ENCODE assay signal across 2 fruit fly cellular contexts in the genomic region with DNA sequence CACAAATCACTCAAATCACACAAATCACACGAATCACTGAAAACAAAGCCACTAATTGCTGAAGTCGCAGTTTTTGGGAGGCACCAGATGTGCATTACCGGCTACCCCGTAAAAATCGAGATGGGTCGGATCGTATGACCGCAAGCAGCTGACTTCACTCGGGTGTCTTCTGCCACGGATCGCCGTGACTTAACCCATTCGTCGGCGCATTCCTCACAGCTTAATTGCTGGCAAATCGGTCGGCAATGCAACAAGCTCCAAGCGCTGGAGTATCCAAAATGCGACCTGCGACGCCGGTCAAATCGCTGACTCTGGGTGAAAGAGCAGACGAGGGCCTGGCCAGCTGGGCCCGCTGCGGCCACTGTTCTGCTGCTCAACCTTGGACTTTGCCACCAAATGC.
TF ChIP-seq lines count a peak whose summit lies in the region.

No protein-coding gene starts in this region.

- no peak for TF ChIP-seq CTCF in whole organism, embryonic (GFP tag; optimal IDR thresholded peaks at IDR 0.05; lab: Kevin White, UChicago)

TF ChIP-seq in whole organism, adult, 20 proteins besides CTCF, POLR2A, EP300 and RAD21:
- TF ChIP-seq tj (GFP tag; optimal IDR thresholded peaks at IDR 0.05; lab: Kevin White, UChicago) (peak; percentile 94), Mnt (GFP tag; optimal IDR thresholded peaks at IDR 0.05; lab: Kevin White, UChicago) (no peak)

TF ChIP-seq in whole organism, embryonic, 481 proteins besides CTCF, POLR2A, EP300 and RAD21:
- TF ChIP-seq Deaf1 (tag; optimal IDR thresholded peaks at IDR 0.05; lab: Kevin White, UChicago) (no peak), gcm (GFP tag; optimal IDR thresholded peaks at IDR 0.05; lab: Kevin White, UChicago) (no peak), Doc2 (GFP tag; IDR thresholded peaks at IDR 0.05; lab: Robert Waterston, UW) (no peak), CG1647 (GFP tag; optimal IDR thresholded peaks at IDR 0.05; lab: Kevin White, UChicago) (no peak), CG11504 (tag; optimal IDR thresholded peaks at IDR 0.05; lab: Kevin White, UChicago) (no peak), pan (optimal IDR thresholded peaks at IDR 0.05; lab: Kevin White, UChicago) (no peak), pan (GFP tag; optimal IDR thresholded peaks at IDR 0.05 in 1 of 2, IDR thresholded peaks at IDR 0.05 in 1 of 2) (no peak), Ets65A (GFP tag; lab: Kevin White, UChicago) (peak; percentile 48), Sox100B (GFP tag; optimal IDR thresholded peaks at IDR 0.05; lab: Kevin White, UChicago) (no peak)
